Worm (Caenorhabditis elegans): Measurements from ENCODE around the gene lin-13.

- TF ChIP-seq nhr-11 (tag; optimal IDR thresholded peaks at IDR 0.05) (no peak), sox-4 (tag; optimal IDR thresholded peaks at IDR 0.05) (no peak), pha-4 (tag; optimal IDR thresholded peaks at IDR 0.05) (no peak), ama-1 (optimal IDR thresholded peaks at IDR 0.05) (no peak), sdc-2 (tag; optimal IDR thresholded peaks at IDR 0.05) (no peak)
Measured at ce11 chrIII:7720861-7721260, 11.6 kb upstream of the lin-13 start.
